Worm (Caenorhabditis elegans): ENCODE results near the gene mrt-2.
"Not testable (repeated sequence)": the region's sequence is repeated elsewhere in the genome, so short reads cannot be mapped to it uniquely, and the experiment has no call there.

Gene mrt-2

ce11 chrIII:11757892-11758291 is 11.3 kb downstream of the mrt-2 start:
- TF ChIP-seq lir-1 (GFP tag; conservative IDR thresholded peaks at IDR 0.05) (no peak), tlf-1 (GFP tag; optimal IDR thresholded peaks at IDR 0.05) (no peak), B0336.3 (GFP tag; IDR thresholded peaks at IDR 0.05) (no peak), ztf-28 (GFP tag; IDR thresholded peaks at IDR 0.05) (no peak), cebp-2 (GFP tag; IDR thresholded peaks at IDR 0.05) (no peak), unc-62 (GFP tag; optimal IDR thresholded peaks at IDR 0.05) (no peak), F23B12.7 (tag; optimal IDR thresholded peaks at IDR 0.05; ENCODE audit: insufficient read depth) (no peak), zfh-2 (GFP tag; conservative IDR thresholded peaks at IDR 0.05) (peak; percentile 53), K11D2.4 (GFP tag; IDR thresholded peaks at IDR 0.05) (no peak)

ce11 chrIII:11760634-11761033 is 14.1 kb downstream of the mrt-2 start:
- TF ChIP-seq lin-54 (GFP tag; optimal IDR thresholded peaks at IDR 0.05) (no peak), lir-1 (GFP tag; conservative IDR thresholded peaks at IDR 0.05) (no peak), ZK185.1 (tag; optimal IDR thresholded peaks at IDR 0.05; ENCODE audit: poor library complexity, severe bottlenecking) (no peak), tbp1 (GFP tag; optimal IDR thresholded peaks at IDR 0.05) (no peak), ztf-28 (GFP tag; IDR thresholded peaks at IDR 0.05) (no peak), madf-10 (tag; optimal IDR thresholded peaks at IDR 0.05) (no peak), hrde-1 (tag; optimal IDR thresholded peaks at IDR 0.05; ENCODE audit: borderline replicate concordance) (no peak), cebp-2 (GFP tag; IDR thresholded peaks at IDR 0.05) (0 out of 2 replicates have a peak, but pooled peaks have one; percentile 57), ets-4 (GFP tag; optimal IDR thresholded peaks at IDR 0.05) (no peak), hmg-1.2 (GFP tag; IDR thresholded peaks at IDR 0.05) (no peak), lsy-27 (tag; optimal IDR thresholded peaks at IDR 0.05; ENCODE audit: borderline replicate concordance, insufficient read depth) (no peak), madf-8 (GFP tag; conservative IDR thresholded peaks at IDR 0.05) (no peak), zfh-2 (GFP tag; conservative IDR thresholded peaks at IDR 0.05) (peak; percentile 63), ztf-26 (tag; optimal IDR thresholded peaks at IDR 0.05) (no peak), dpff-1 (tag; optimal IDR thresholded peaks at IDR 0.05) (no peak), ceh-79 (tag; optimal IDR thresholded peaks at IDR 0.05) (no peak)

- not testable (repeated sequence) for TF ChIP-seq hlh-26 (GFP tag; conservative IDR thresholded peaks at IDR 0.05); attf-5 (GFP tag; optimal IDR thresholded peaks at IDR 0.05); sea-2 (GFP tag; IDR thresholded peaks at IDR 0.05)
Observed at ce11 chrIII:11773581-11773980, 27.0 kb downstream of the mrt-2 start, which contains the start of gene gbf-1. TSS of gene gbf-1 (minus strand) at chrIII:11773681.

ce11 chrIII:11774508-11775000 is 28.0 kb downstream of the mrt-2 start, which contains the start of gene immp-1:
TSS of gene immp-1 (plus strand) at chrIII:11774950.
- TF ChIP-seq cebp-1 (GFP tag; IDR thresholded peaks at IDR 0.05) (no peak), cebp-1 (tag; optimal IDR thresholded peaks at IDR 0.05) (peak; percentile 82), ztf-6 (GFP tag; IDR thresholded peaks at IDR 0.05) (no peak), let-607 (tag; optimal IDR thresholded peaks at IDR 0.05) (peak; percentile 45 to 78), nhr-120 (GFP tag; IDR thresholded peaks at IDR 0.05) (no peak), madf-8 (GFP tag; conservative IDR thresholded peaks at IDR 0.05) (no peak), zfh-2 (GFP tag; conservative IDR thresholded peaks at IDR 0.05) (no peak), lin-35 (GFP tag; optimal IDR thresholded peaks at IDR 0.05) (peak in 1 of 3 experiments; percentile 27), lsl-1 (GFP tag; optimal IDR thresholded peaks at IDR 0.05) (no peak), nfya-2 (GFP tag; IDR thresholded peaks at IDR 0.05) (no peak), hrde-1 (tag; optimal IDR thresholded peaks at IDR 0.05; ENCODE audit: borderline replicate concordance) (no peak), F57C9.4 (tag; optimal IDR thresholded peaks at IDR 0.05) (no peak), snpc-1.3 (tag; optimal IDR thresholded peaks at IDR 0.05; ENCODE audit: insufficient read depth) (peak; percentile 33), hmg-20 (GFP tag; IDR thresholded peaks at IDR 0.05) (no peak), dpff-1 (tag; optimal IDR thresholded peaks at IDR 0.05) (no peak), ceh-58 (GFP tag; IDR thresholded peaks at IDR 0.05) (no peak), lin-54 (GFP tag; optimal IDR thresholded peaks at IDR 0.05) (peak; percentile 11), F23B12.7 (tag; optimal IDR thresholded peaks at IDR 0.05; ENCODE audit: insufficient read depth) (peak; percentile 14), somi-1 (GFP tag; optimal IDR thresholded peaks at IDR 0.05) (no peak)

Measured in whole organism, young adult.